Worm (Caenorhabditis elegans) whole organism, L4 larva: ENCODE results near the gene srw-12.
A peak's percentile ranks its signal among the peaks of the same experiment; 100 is the strongest.

Experiments
- D1046.2 ChIP-seq: fragments of 200-800 bp; sonication (Bioruptor generic); IDR thresholded peaks from 2 replicates; pipeline ENCODE4 v1.3.6; 2022; ENCODE audit warnings: missing genetic modification characterization, missing compliant biosample characterization
- F26F4.8 ChIP-seq: fragments of 200-800 bp; sonication (Bioruptor generic); conservative IDR thresholded peaks from 2 replicates; pipeline ENCODE4 v1.3.6; 2022; ENCODE audit warnings: missing genetic modification characterization, missing compliant biosample characterization
- F37D6.2 ChIP-seq: sonication (generic microtip); optimal IDR thresholded peaks from 2 replicates; lab custom pipeline; 2016; ENCODE audit warnings: mild to moderate bottlenecking, missing genetic modification characterization, missing compliant biosample characterization
- F44E2.7 ChIP-seq: fragments of 200-800 bp; sonication (Bioruptor generic); IDR thresholded peaks from 2 replicates; pipeline ENCODE4 v2.1.2; 2022; ENCODE audit warnings: missing genetic modification characterization, missing compliant biosample characterization
- T26A8.4 ChIP-seq: fragments of 200-800 bp; sonication (Bioruptor generic); IDR thresholded peaks from 2 replicates; pipeline ENCODE4 v1.3.6; 2022; ENCODE audit warnings: missing genetic modification characterization, missing compliant biosample characterization
- Y105C5A.15 ChIP-seq: fragments of 200-800 bp; sonication (Bioruptor generic); IDR thresholded peaks from 2 replicates; pipeline ENCODE4 v1.3.6; 2022; ENCODE audit warnings: missing genetic modification characterization, missing compliant biosample characterization
- ZK546.5 ChIP-seq, 2 experiments: sonication (generic microtip); optimal IDR thresholded peaks; 2 replicates each; lab custom pipeline; 2017; ENCODE audit warnings: missing biosample characterization in 2 of 2, missing genetic modification characterization in 2 of 2
- aha-1 ChIP-seq: fragments of 150-350 bp; peaks from one replicate; lab custom pipeline; 2014; ENCODE audit warnings: missing biosample characterization, missing genetic modification characterization
- arid-1 ChIP-seq: fragments of 200-800 bp; sonication (Bioruptor generic); conservative IDR thresholded peaks from 2 replicates; pipeline ENCODE4 v1.3.6; 2022; ENCODE audit warnings: missing genetic modification reagents, missing genetic modification characterization, missing compliant biosample characterization
- ceh-20 ChIP-seq: fragments of 200-800 bp; sonication (Bioruptor generic); IDR thresholded peaks from 2 replicates; pipeline ENCODE4 v1.3.6; 2022; ENCODE audit warnings: missing genetic modification reagents, missing genetic modification characterization, missing compliant biosample characterization
- ceh-28 ChIP-seq: fragments of 150-350 bp; optimal IDR thresholded peaks from 2 replicates; lab custom pipeline; 2014; ENCODE audit warnings: missing biosample characterization, missing genetic modification reagents, missing genetic modification characterization
- ceh-44 ChIP-seq: fragments of 200-800 bp; sonication (Bioruptor generic); IDR thresholded peaks from 2 replicates; pipeline ENCODE4 v1.3.6; 2022; ENCODE audit warnings: missing genetic modification reagents, missing genetic modification characterization, missing compliant biosample characterization
- ceh-82 ChIP-seq: sonication (generic microtip); optimal IDR thresholded peaks from 2 replicates; lab custom pipeline; 2017; ENCODE audit warnings: missing biosample characterization, missing genetic modification characterization
- ces-1 ChIP-seq: fragments of 150-350 bp; sonication (generic microtip); optimal IDR thresholded peaks from 4 replicates; lab custom pipeline; 2014; ENCODE audit warnings: missing biosample characterization, missing genetic modification reagents, missing genetic modification characterization
- daf-16 ChIP-seq, 3 experiments: sonication (generic microtip); optimal IDR thresholded peaks; 2 replicates each; lab custom pipeline; 2016 to 2017; ENCODE audit warnings: missing genetic modification characterization in 3 of 3, missing genetic modification reagents in 3 of 3, mild to moderate bottlenecking in 2 of 3, missing compliant biosample characterization in 2 of 3, missing biosample characterization in 1 of 3, moderate library complexity in 1 of 3
- dmd-6 ChIP-seq: fragments of 200-800 bp; sonication (Bioruptor generic); IDR thresholded peaks from 2 replicates; pipeline ENCODE4 v1.3.6; 2022; ENCODE audit warnings: missing genetic modification reagents, missing genetic modification characterization, missing compliant biosample characterization
- dpl-1 ChIP-seq: fragments of 150-350 bp; optimal IDR thresholded peaks from 2 replicates; lab custom pipeline; 2014; ENCODE audit warnings: missing biosample characterization, missing genetic modification reagents, missing genetic modification characterization
- duxl-1 ChIP-seq: sonication (generic microtip); optimal IDR thresholded peaks from 2 replicates; lab custom pipeline; 2016; ENCODE audit warnings: mild to moderate bottlenecking, missing genetic modification characterization, moderate library complexity, missing compliant biosample characterization; ENCODE audit not compliant: poor library complexity
- dve-1 ChIP-seq: sonication (generic microtip); optimal IDR thresholded peaks from 2 replicates; lab custom pipeline; 2017; ENCODE audit warnings: antibody characterized with exemption, mild to moderate bottlenecking, missing genetic modification characterization, missing compliant biosample characterization; ENCODE audit not compliant: insufficient read depth
- fkh-10 ChIP-seq: fragments of 150-350 bp; optimal IDR thresholded peaks from 2 replicates; lab custom pipeline; 2014; ENCODE audit warnings: missing biosample characterization, missing genetic modification reagents, missing genetic modification characterization
- hif-1 ChIP-seq, 2 experiments: sonication (generic microtip); optimal IDR thresholded peaks; 2 replicates each; lab custom pipeline; 2016 to 2017; ENCODE audit warnings: missing compliant biosample characterization in 2 of 2, missing genetic modification characterization in 2 of 2, missing genetic modification reagents in 2 of 2, missing genotype in 2 of 2, mild to moderate bottlenecking in 1 of 2
- hlh-11 ChIP-seq: fragments of 200-800 bp; sonication (Bioruptor generic); optimal IDR thresholded peaks from 2 replicates; lab custom pipeline; 2018; ENCODE audit warnings: mild to moderate bottlenecking, missing genetic modification characterization, missing compliant biosample characterization
- hlh-30 ChIP-seq: sonication (generic microtip); optimal IDR thresholded peaks from 2 replicates; lab custom pipeline; 2017; ENCODE audit warnings: antibody characterized with exemption, mild to moderate bottlenecking, missing genetic modification characterization, missing compliant biosample characterization; ENCODE audit not compliant: insufficient read depth
- lim-7 ChIP-seq: fragments of 200-800 bp; sonication (Bioruptor generic); IDR thresholded peaks from 2 replicates; pipeline ENCODE4 v1.3.6; 2022; ENCODE audit warnings: missing genetic modification characterization, missing compliant biosample characterization
- lin-15B ChIP-seq: fragments of 150-350 bp; sonication (generic microtip); optimal IDR thresholded peaks from 3 replicates; lab custom pipeline; 2014; ENCODE audit warnings: missing biosample characterization, missing genetic modification characterization
- lin-38 ChIP-seq: fragments of 200-800 bp; sonication (Bioruptor generic); IDR thresholded peaks from 2 replicates; pipeline ENCODE4 v1.3.6; 2022; ENCODE audit warnings: missing genetic modification reagents, missing genetic modification characterization, missing compliant biosample characterization
- lsy-2 ChIP-seq, 2 experiments: fragments of 150-350 bp in 1 of 2; sonication (generic microtip) in 1 of 2; optimal IDR thresholded peaks; 2 replicates each; lab custom pipeline; 2014 to 2017; ENCODE audit warnings: missing biosample characterization in 2 of 2, missing genetic modification characterization in 2 of 2
- madf-9 ChIP-seq: fragments of 200-800 bp; sonication (Bioruptor generic); conservative IDR thresholded peaks from 2 replicates; pipeline ENCODE4 v1.3.6; 2022; ENCODE audit warnings: missing genetic modification reagents, missing genetic modification characterization, missing compliant biosample characterization
- mdl-1 ChIP-seq, 2 experiments: fragments of 150-350 bp in 1 of 2; sonication (generic microtip) in 1 of 2; optimal IDR thresholded peaks; 2 replicates each; lab custom pipeline; 2014 to 2017; ENCODE audit warnings: missing biosample characterization in 2 of 2, missing genetic modification characterization in 2 of 2
- mep-1 ChIP-seq: fragments of 150-350 bp; sonication (generic microtip); optimal IDR thresholded peaks from 3 replicates; lab custom pipeline; 2014; ENCODE audit warnings: missing biosample characterization, missing genetic modification characterization
- mes-2 ChIP-seq: sonication (generic microtip); optimal IDR thresholded peaks from 2 replicates; lab custom pipeline; 2016; ENCODE audit warnings: missing genotype, mild to moderate bottlenecking, missing genetic modification characterization, missing compliant biosample characterization; ENCODE audit not compliant: poor library complexity, severe bottlenecking
- nhr-10 ChIP-seq: fragments of 150-350 bp; optimal IDR thresholded peaks from 2 replicates; lab custom pipeline; 2014; ENCODE audit warnings: missing biosample characterization, missing genetic modification characterization
- nhr-11 ChIP-seq: fragments of 150-350 bp; optimal IDR thresholded peaks from 2 replicates; lab custom pipeline; 2014; ENCODE audit warnings: missing biosample characterization, missing genetic modification characterization
- nhr-237 ChIP-seq: sonication (generic microtip); optimal IDR thresholded peaks from 2 replicates; lab custom pipeline; 2017; ENCODE audit warnings: missing biosample characterization, missing genetic modification characterization
- nhr-25 ChIP-seq: sonication (generic microtip); optimal IDR thresholded peaks from 2 replicates; lab custom pipeline; 2017; ENCODE audit warnings: missing genetic modification characterization, mild to moderate bottlenecking, missing compliant biosample characterization, antibody characterized with exemption, moderate library complexity, borderline replicate concordance; ENCODE audit not compliant: insufficient read depth
- nhr-6 ChIP-seq: fragments of 150-350 bp; optimal IDR thresholded peaks from 2 replicates; lab custom pipeline; 2014; ENCODE audit warnings: missing biosample characterization, missing genetic modification characterization
- pha-4 ChIP-seq, 2 experiments: fragments of 150-350 bp in 1 of 2; fragments of 200-800 bp in 1 of 2; sonication (Bioruptor generic) in 1 of 2; IDR thresholded peaks in 1 of 2; optimal IDR thresholded peaks in 1 of 2; 2 replicates each; pipeline versions ENCODE4 v1.3.6 to Lab custom; 2014 to 2022; ENCODE audit warnings: missing genetic modification characterization in 2 of 2, missing genetic modification reagents in 2 of 2, missing biosample characterization in 1 of 2, missing compliant biosample characterization in 1 of 2
- pqm-1 ChIP-seq: sonication (generic microtip); optimal IDR thresholded peaks from 2 replicates; lab custom pipeline; 2017; ENCODE audit warnings: missing biosample characterization, missing genetic modification characterization
- rbr-2 ChIP-seq: sonication (generic microtip); optimal IDR thresholded peaks from 2 replicates; lab custom pipeline; 2016; ENCODE audit warnings: missing genotype, missing genetic modification characterization, missing compliant biosample characterization
- unc-130 ChIP-seq: sonication (generic microtip); optimal IDR thresholded peaks from 2 replicates; lab custom pipeline; 2016; ENCODE audit warnings: missing genetic modification reagents, missing genetic modification characterization, missing compliant biosample characterization
- unc-39 ChIP-seq: sonication (generic microtip); optimal IDR thresholded peaks from 2 replicates; lab custom pipeline; 2017; ENCODE audit warnings: missing biosample characterization, missing genetic modification characterization
- unc-62 ChIP-seq, 3 experiments: fragments of 150-350 bp in 1 of 3; sonication (generic microtip); optimal IDR thresholded peaks in 2 of 3; peaks in 1 of 3; 1 replicate in 1 of 3; 2 replicates in 2 of 3; lab custom pipeline; 2014 to 2017; ENCODE audit warnings: missing biosample characterization in 3 of 3, missing genetic modification characterization in 3 of 3, missing genetic modification reagents in 3 of 3, missing genotype in 1 of 3
- vab-7 ChIP-seq: fragments of 200-800 bp; sonication (Bioruptor generic); IDR thresholded peaks from 2 replicates; pipeline ENCODE4 v1.3.6; 2022; ENCODE audit warnings: missing genetic modification reagents, missing genetic modification characterization, missing compliant biosample characterization
- zag-1 ChIP-seq: fragments of 150-350 bp; optimal IDR thresholded peaks from 2 replicates; lab custom pipeline; 2014; ENCODE audit warnings: missing biosample characterization, missing genetic modification characterization
- zip-2 ChIP-seq: fragments of 150-350 bp; optimal IDR thresholded peaks from 2 replicates; lab custom pipeline; 2014; ENCODE audit warnings: missing biosample characterization, missing genetic modification characterization
- ztf-7 ChIP-seq: fragments of 150-350 bp; optimal IDR thresholded peaks from 2 replicates; lab custom pipeline; 2014; ENCODE audit warnings: missing biosample characterization, missing genetic modification characterization

srw-12 gene

DNA sequence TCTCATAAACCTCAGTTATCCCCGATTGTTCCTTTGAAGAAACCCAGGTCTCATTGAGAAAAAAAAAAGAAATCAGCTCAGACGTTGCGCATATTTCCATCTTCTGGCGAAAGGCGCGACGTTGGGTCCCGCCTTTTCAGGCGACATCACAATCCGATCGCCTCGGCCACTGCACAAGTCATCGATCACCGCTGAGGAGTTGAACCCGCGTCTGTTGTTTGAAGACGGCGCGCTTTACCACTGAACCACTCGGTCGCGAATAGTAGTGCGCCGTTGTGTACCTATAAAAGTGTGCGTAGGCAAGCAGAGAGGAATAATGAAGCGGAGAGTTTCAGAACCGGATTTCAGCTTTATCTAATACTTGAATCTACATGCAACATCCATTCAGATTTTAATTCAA lies 47.5 kb downstream of the srw-12 start, which contains the start of gene Y75B12B.11 (continued):
- TF ChIP-seq vab-7 (peak; percentile 98), lim-7 (GFP tag; lab: Robert Waterston, UW) (peak; percentile 98), aha-1 (peak; percentile 98), ztf-7 (peak; percentile 42), madf-9 (GFP tag; lab: Robert Waterston, UW) (peak; percentile 91), lin-38 (GFP tag; lab: Robert Waterston, UW) (peak; percentile 96), nhr-6 (tag; lab: Kevin White, UChicago) (peak; percentile 96), ceh-28 (tag; lab: Kevin White, UChicago) (no peak), ZK546.5 (tag; optimal IDR thresholded peaks at IDR 0.05; lab: Kevin White, UChicago) (no peak), F44E2.7 (GFP tag; lab: Robert Waterston, UW) (peak; percentile 98), hlh-11 (tag; lab: Kevin White, UChicago) (peak; percentile 76), pqm-1 (tag; lab: Kevin White, UChicago) (peak; percentile 7), zag-1 (tag; lab: Kevin White, UChicago) (no peak), ces-1 (GFP tag; lab: Kevin White, UChicago) (no peak), D1046.2 (peak; percentile 96), unc-39 (no peak), dve-1 (tag; lab: Kevin White, UChicago) (peak; percentile 93), zip-2 (tag; lab: Kevin White, UChicago) (peak; percentile 45), lsy-2 (tag; optimal IDR thresholded peaks at IDR 0.05; lab: Kevin White, UChicago) (peak in 1 of 2 experiments; percentile 79), nhr-11 (tag; lab: Kevin White, UChicago) (peak; percentile 55), nhr-237 (tag; lab: Kevin White, UChicago) (no peak), ceh-82 (tag; lab: Kevin White, UChicago) (no peak), mdl-1 (tag; optimal IDR thresholded peaks at IDR 0.05; lab: Kevin White, UChicago) (no peak)

DNA sequence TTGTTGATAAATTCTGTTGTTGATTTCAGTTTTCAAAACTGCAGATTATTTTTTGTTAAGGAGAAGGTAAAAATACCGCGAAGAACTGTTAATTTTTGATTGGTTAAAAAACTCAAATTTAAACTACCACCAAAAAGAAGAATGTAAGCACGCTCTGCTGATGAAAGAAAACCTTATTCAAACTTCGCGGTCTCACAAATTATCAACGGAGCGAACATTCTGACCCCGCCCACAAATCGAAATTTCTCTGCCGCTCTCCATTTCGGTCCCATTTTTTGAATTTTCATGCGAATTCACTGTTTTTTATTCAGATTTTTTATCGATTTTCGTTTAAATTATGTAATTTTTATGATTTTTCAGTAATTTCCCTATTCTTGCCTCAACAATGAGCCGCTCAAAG lies 48.9 kb downstream of the srw-12 start, which contains the start of gene cyn-3:
Gene cyn-3 (plus strand): TSS at position 361 of the 400 bp plus-strand sequence.
- TF ChIP-seq mep-1 (peak; percentile 86), Y105C5A.15 (GFP tag; lab: Robert Waterston, UW) (no peak), nhr-6 (tag; lab: Kevin White, UChicago) (peak; percentile 99), arid-1 (GFP tag; lab: Robert Waterston, UW) (peak; percentile 71), fkh-10 (GFP tag; lab: Kevin White, UChicago) (peak; percentile 81), hlh-30 (peak; percentile 79), duxl-1 (peak; percentile 51), aha-1 (peak; percentile 18), ztf-7 (peak; percentile 63), ceh-20 (GFP tag; lab: Robert Waterston, UW) (no peak), daf-16 (GFP tag; optimal IDR thresholded peaks at IDR 0.05; lab: Kevin White, UChicago) (peak in 1 of 2 experiments; percentile 35), daf-16 (tag; optimal IDR thresholded peaks at IDR 0.05; lab: Kevin White, UChicago) (peak; percentile 65), mes-2 (tag; lab: Kevin White, UChicago) (peak; percentile 92), ceh-44 (GFP tag; lab: Robert Waterston, UW) (no peak), F37D6.2 (tag; lab: Kevin White, UChicago) (peak; percentile 45), F26F4.8 (no peak), lin-38 (GFP tag; lab: Robert Waterston, UW) (peak; percentile 98), pha-4 (GFP tag; IDR thresholded peaks at IDR 0.05; lab: Robert Waterston, UW) (0 out of 2 replicates have a peak, but pooled peaks have one; percentile 44), pha-4 (tag; optimal IDR thresholded peaks at IDR 0.05; lab: Kevin White, UChicago) (peak; percentile 71), dmd-6 (GFP tag; lab: Robert Waterston, UW) (peak; percentile 66), dpl-1 (GFP tag; lab: Kevin White, UChicago) (peak; percentile 99), rbr-2 (tag; lab: Kevin White, UChicago) (peak; percentile 81), lin-15B (tag; lab: Kevin White, UChicago) (peak; percentile 46), nhr-11 (tag; lab: Kevin White, UChicago) (peak; percentile 69), nhr-237 (tag; lab: Kevin White, UChicago) (no peak), mdl-1 (tag; optimal IDR thresholded peaks at IDR 0.05; lab: Kevin White, UChicago) (peak in 1 of 2 experiments; percentile 31), T26A8.4 (peak; percentile 68), nhr-10 (tag; lab: Kevin White, UChicago) (no peak), unc-62 (GFP tag; optimal IDR thresholded peaks at IDR 0.05 in 1 of 2; lab: Kevin White, UChicago) (peak in 1 of 2 experiments; percentile 85), unc-62 (tag; optimal IDR thresholded peaks at IDR 0.05; lab: Kevin White, UChicago) (no peak), hif-1 (tag; optimal IDR thresholded peaks at IDR 0.05; lab: Kevin White, UChicago) (peak in 1 of 2 experiments; percentile 60), nhr-25 (peak; percentile 28), madf-9 (GFP tag; lab: Robert Waterston, UW) (no peak), unc-130 (peak; percentile 31)
